Fruit fly (Drosophila melanogaster): ENCODE measurements around the gene CG42675.

DNA sequence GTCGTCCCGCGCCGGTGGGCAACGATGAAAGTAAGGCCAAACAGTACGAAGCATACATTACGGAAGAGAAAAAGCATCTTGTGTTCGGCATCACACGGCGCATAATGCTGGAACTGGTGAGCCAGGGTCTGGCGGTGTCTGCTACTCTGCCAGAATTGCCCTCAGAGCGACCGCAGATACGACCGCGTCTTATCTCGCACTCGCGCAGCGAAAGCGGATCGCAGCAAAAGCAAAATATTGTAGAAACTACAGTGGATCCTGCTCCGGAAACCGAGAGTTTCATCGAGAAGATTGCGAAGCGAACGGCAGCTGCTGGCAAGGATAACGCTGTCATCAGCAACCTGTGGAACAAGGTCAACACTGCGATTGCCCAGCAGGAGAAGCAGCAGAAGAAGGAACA lies 15.7 kb upstream of the CG42675 start:
- TF ChIP-seq CG1621 (tag; optimal IDR thresholded peaks at IDR 0.05) = no peak
- no peak for TF ChIP-seq CG6163 (GFP tag; IDR thresholded peaks at IDR 0.05)
- TF ChIP-seq CG3919 (GFP tag; optimal IDR thresholded peaks at IDR 0.05) = no peak
- no peak for TF ChIP-seq Sox14 (GFP tag; optimal IDR thresholded peaks at IDR 0.05)
- no peak for TF ChIP-seq fd59A (GFP tag; optimal IDR thresholded peaks at IDR 0.05)

All from whole organism, prepupa.